Fruit fly (Drosophila melanogaster) whole organism, embryonic: ENCODE data around the gene kat-60L1.

Source experiments
- C15 ChIP-seq: fragments of 200-800 bp; sonication (Bioruptor generic); IDR thresholded peaks from 3 replicates; pipeline ENCODE4 v1.3.6; 2022; ENCODE audit warnings: missing biosample characterization, missing genetic modification characterization
- CG11723 ChIP-seq: fragments of 200-800 bp; sonication (Bioruptor generic); optimal IDR thresholded peaks from 2 replicates; lab custom pipeline; 2017; ENCODE audit warnings: missing biosample characterization, mild to moderate bottlenecking, missing genetic modification characterization
- CG12219 ChIP-seq: fragments of 200-800 bp; sonication (Bioruptor generic); optimal IDR thresholded peaks from 3 replicates; lab custom pipeline; 2018; ENCODE audit warnings: missing biosample characterization, mild to moderate bottlenecking, missing genetic modification characterization
- CG13624 ChIP-seq: fragments of 200-800 bp; sonication (Bioruptor generic); optimal IDR thresholded peaks from 2 replicates; lab custom pipeline; 2016; ENCODE audit warnings: missing biosample characterization, missing genetic modification characterization
- CG14710 ChIP-seq: fragments of 200-800 bp; sonication (Bioruptor generic); optimal IDR thresholded peaks from 3 replicates; lab custom pipeline; 2019; ENCODE audit warnings: missing biosample characterization, mild to moderate bottlenecking, missing genetic modification characterization, moderate library complexity
- CG14860 ChIP-seq: fragments of 200-800 bp; sonication (Bioruptor generic); IDR thresholded peaks from 3 replicates; pipeline ENCODE4 v1.3.6; 2022; ENCODE audit warnings: missing biosample characterization, missing genetic modification characterization; ENCODE audit not compliant: partially characterized antibody
- CG14965 ChIP-seq: fragments of 200-800 bp; sonication (Bioruptor generic); optimal IDR thresholded peaks from 2 replicates; lab custom pipeline; 2016; ENCODE audit warnings: missing biosample characterization, missing genetic modification characterization, borderline replicate concordance
- CG15514 ChIP-seq: fragments of 200-800 bp; sonication (Bioruptor generic); optimal IDR thresholded peaks from 3 replicates; lab custom pipeline; 2017; ENCODE audit warnings: missing biosample characterization, missing genetic modification characterization, mild to moderate bottlenecking, moderate library complexity, missing genetic modification reagents
- CG18476 ChIP-seq: fragments of 200-800 bp; sonication (Bioruptor generic); optimal IDR thresholded peaks from 2 replicates; lab custom pipeline; 2016; ENCODE audit warnings: missing biosample characterization, mild to moderate bottlenecking, missing genetic modification characterization
- CG18764 ChIP-seq: fragments of 200-800 bp; sonication (Bioruptor generic); optimal IDR thresholded peaks from 3 replicates; lab custom pipeline; 2016; ENCODE audit warnings: missing biosample characterization, missing genetic modification characterization
- CG2120 ChIP-seq: fragments of 200-800 bp; sonication (Bioruptor generic); optimal IDR thresholded peaks from 3 replicates; lab custom pipeline; 2016; ENCODE audit warnings: missing biosample characterization, missing genetic modification characterization
- CG31365 ChIP-seq: fragments of 200-800 bp; sonication (Bioruptor generic); optimal IDR thresholded peaks from 2 replicates; lab custom pipeline; 2018; ENCODE audit warnings: missing biosample characterization, mild to moderate bottlenecking, missing genetic modification characterization
- CG43689 ChIP-seq: fragments of 200-800 bp; sonication (Bioruptor generic); IDR thresholded peaks from 2 replicates; pipeline ENCODE4 v1.3.6; 2022; ENCODE audit warnings: missing biosample characterization, missing genetic modification characterization
- CG4707 ChIP-seq: fragments of 200-800 bp; sonication (Bioruptor generic); optimal IDR thresholded peaks from 2 replicates; lab custom pipeline; 2018; ENCODE audit warnings: missing biosample characterization, mild to moderate bottlenecking, missing genetic modification characterization, moderate library complexity
- CG7271 ChIP-seq: fragments of 200-800 bp; sonication (Bioruptor generic); optimal IDR thresholded peaks from 2 replicates; lab custom pipeline; 2018; ENCODE audit warnings: missing biosample characterization, mild to moderate bottlenecking, missing genetic modification characterization, moderate library complexity
- CG7357 ChIP-seq: fragments of 200-800 bp; sonication (Bioruptor generic); IDR thresholded peaks from 3 replicates; pipeline ENCODE4 v1.3.6; 2022; ENCODE audit warnings: missing biosample characterization, missing genetic modification characterization
- CG8478 ChIP-seq: fragments of >200 bp; optimal IDR thresholded peaks from 2 replicates; lab custom pipeline; 2018
- E2f2 ChIP-seq: fragments of 200-800 bp; sonication (Bioruptor generic); IDR thresholded peaks from 2 replicates; pipeline ENCODE4 v1.3.6; 2022; ENCODE audit warnings: missing biosample characterization, missing genetic modification characterization
- Eip74EF ChIP-seq, 2 experiments: fragments of 200-800 bp in 1 of 2; fragments of >200 bp in 1 of 2; sonication (Bioruptor generic) in 1 of 2; optimal IDR thresholded peaks; 2 replicates each; lab custom pipeline; 2017 to 2019; ENCODE audit warnings: missing biosample characterization in 2 of 2, missing genetic modification characterization in 2 of 2, mild to moderate bottlenecking in 1 of 2, moderate library complexity in 1 of 2
- Hmr ChIP-seq: fragments of 200-800 bp; sonication (Bioruptor generic); optimal IDR thresholded peaks from 3 replicates; lab custom pipeline; 2017; ENCODE audit warnings: mild to moderate bottlenecking, missing biosample characterization, missing genetic modification reagents, missing genetic modification characterization
- Poxn ChIP-seq: fragments of 200-800 bp; sonication (Bioruptor generic); IDR thresholded peaks from 2 replicates; pipeline ENCODE4 v1.3.6; 2022; ENCODE audit warnings: missing biosample characterization, missing genetic modification characterization
- Rfx ChIP-seq: fragments of 200-800 bp; sonication (Bioruptor generic); IDR thresholded peaks from 2 replicates; pipeline ENCODE4 v1.3.6; 2022; ENCODE audit warnings: missing biosample characterization, missing genetic modification characterization
- Taf1 ChIP-seq: fragments of 200-800 bp; sonication (Bioruptor generic); IDR thresholded peaks from 2 replicates; pipeline ENCODE4 v1.3.6; 2022; ENCODE audit warnings: missing biosample characterization, missing genetic modification characterization
- Vsx1 ChIP-seq: fragments of 200-800 bp; sonication (Bioruptor generic); optimal IDR thresholded peaks from 2 replicates; lab custom pipeline; 2017; ENCODE audit warnings: missing biosample characterization, mild to moderate bottlenecking, missing genetic modification characterization, missing genetic modification reagents
- Xbp1 ChIP-seq: fragments of 200-800 bp; sonication (Bioruptor generic); optimal IDR thresholded peaks from 3 replicates; lab custom pipeline; 2016; ENCODE audit warnings: missing biosample characterization, mild to moderate bottlenecking, missing genetic modification characterization
- ap ChIP-seq: fragments of 200-800 bp; sonication (Bioruptor generic); IDR thresholded peaks from 2 replicates; pipeline ENCODE4 v1.3.6; 2022; ENCODE audit warnings: missing biosample characterization, missing genetic modification characterization
- bigmax ChIP-seq: fragments of 200-800 bp; sonication (Bioruptor generic); optimal IDR thresholded peaks from 2 replicates; lab custom pipeline; 2018; ENCODE audit warnings: missing biosample characterization, mild to moderate bottlenecking, missing genetic modification characterization
- caup ChIP-seq: fragments of 200-800 bp; sonication (Bioruptor generic); optimal IDR thresholded peaks from 3 replicates; lab custom pipeline; 2017; ENCODE audit warnings: missing biosample characterization, mild to moderate bottlenecking, missing genetic modification characterization, moderate library complexity; ENCODE audit not compliant: severe bottlenecking
- chinmo ChIP-seq: fragments of 200-800 bp; sonication (Bioruptor generic); IDR thresholded peaks from 4 replicates; pipeline ENCODE4 v1.3.6; 2022; ENCODE audit warnings: missing biosample characterization, missing genetic modification characterization; ENCODE audit not compliant: partially characterized antibody
- crp ChIP-seq, 2 experiments: fragments of 200-800 bp; sonication (Bioruptor generic); optimal IDR thresholded peaks; 2 replicates in 1 of 2; 3 replicates in 1 of 2; lab custom pipeline; 2017; ENCODE audit warnings: missing biosample characterization in 2 of 2, missing genetic modification characterization in 2 of 2, mild to moderate bottlenecking in 1 of 2, moderate library complexity in 1 of 2
- dati ChIP-seq: fragments of 200-800 bp; sonication (Bioruptor generic); IDR thresholded peaks from 2 replicates; pipeline ENCODE4 v1.3.6; 2022; ENCODE audit warnings: missing biosample characterization, missing genetic modification characterization
- dimm ChIP-seq: fragments of 200-800 bp; sonication (Bioruptor generic); IDR thresholded peaks from 2 replicates; pipeline ENCODE4 v1.3.6; 2022; ENCODE audit warnings: missing biosample characterization, missing genetic modification characterization
- ems ChIP-seq: fragments of 200-800 bp; sonication (Bioruptor generic); optimal IDR thresholded peaks from 3 replicates; lab custom pipeline; 2016; ENCODE audit warnings: missing biosample characterization, missing genetic modification characterization
- esg ChIP-seq: fragments of 200-800 bp; sonication (Bioruptor generic); conservative IDR thresholded peaks from 2 replicates; pipeline ENCODE4 v1.3.6; 2022; ENCODE audit warnings: missing biosample characterization, missing genetic modification characterization
- fd64A ChIP-seq: fragments of 200-800 bp; sonication (Bioruptor generic); optimal IDR thresholded peaks from 3 replicates; lab custom pipeline; 2018; ENCODE audit warnings: missing biosample characterization, mild to moderate bottlenecking, missing genetic modification characterization
- gcm2 ChIP-seq: fragments of 200-800 bp; sonication (Bioruptor generic); optimal IDR thresholded peaks from 2 replicates; lab custom pipeline; 2016; ENCODE audit warnings: missing biosample characterization, missing genetic modification characterization
- gt ChIP-seq: fragments of 200-800 bp; sonication (Bioruptor generic); IDR thresholded peaks from 2 replicates; pipeline ENCODE4 v1.3.6; 2022; ENCODE audit warnings: missing biosample characterization, missing genetic modification characterization
- knrl ChIP-seq: fragments of 200-800 bp; sonication (Bioruptor generic); IDR thresholded peaks from 3 replicates; pipeline ENCODE4 v1.3.6; 2022; ENCODE audit warnings: missing biosample characterization, missing genetic modification characterization; ENCODE audit not compliant: partially characterized antibody
- pb ChIP-seq: fragments of 200-800 bp; sonication (Bioruptor generic); optimal IDR thresholded peaks from 3 replicates; lab custom pipeline; 2016; ENCODE audit warnings: missing biosample characterization, missing genetic modification characterization
- pfk ChIP-seq: fragments of 200-800 bp; sonication (Bioruptor generic); optimal IDR thresholded peaks from 2 replicates; lab custom pipeline; 2018; ENCODE audit warnings: missing biosample characterization, mild to moderate bottlenecking, missing genetic modification characterization, moderate library complexity
- pzg ChIP-seq: fragments of 200-800 bp; sonication (Bioruptor generic); optimal IDR thresholded peaks from 3 replicates; lab custom pipeline; 2018; ENCODE audit warnings: missing biosample characterization, mild to moderate bottlenecking, missing genetic modification characterization, moderate library complexity
- sd ChIP-seq: fragments of 200-800 bp; sonication (Bioruptor generic); optimal IDR thresholded peaks from 3 replicates; lab custom pipeline; 2018; ENCODE audit warnings: missing biosample characterization, mild to moderate bottlenecking, missing genetic modification characterization, moderate library complexity
- sim ChIP-seq: fragments of 200-800 bp; sonication (Bioruptor generic); IDR thresholded peaks from 2 replicates; pipeline ENCODE4 v1.3.6; 2022; ENCODE audit warnings: missing biosample characterization, missing genetic modification characterization
- ssp ChIP-seq: fragments of 200-800 bp; sonication (Bioruptor generic); IDR thresholded peaks from 2 replicates; pipeline ENCODE4 v1.3.6; 2022; ENCODE audit warnings: missing biosample characterization, missing genetic modification characterization
- trh ChIP-seq: fragments of 200-800 bp; sonication (Bioruptor generic); optimal IDR thresholded peaks from 2 replicates; lab custom pipeline; 2016; ENCODE audit warnings: missing biosample characterization, missing genetic modification characterization
- twi ChIP-seq: fragments of 200-800 bp; optimal IDR thresholded peaks from 2 replicates; lab custom pipeline; 2019; ENCODE audit warnings: missing biosample characterization, mild to moderate bottlenecking, missing genetic modification characterization, moderate library complexity
- vnd ChIP-seq: fragments of 200-800 bp; sonication (Bioruptor generic); IDR thresholded peaks from 3 replicates; pipeline ENCODE4 v1.3.6; 2022; ENCODE audit warnings: missing biosample characterization, missing genetic modification characterization; ENCODE audit not compliant: partially characterized antibody
- wdn ChIP-seq: fragments of 200-800 bp; sonication (Bioruptor generic); IDR thresholded peaks from 2 replicates; pipeline ENCODE4 v1.3.6; 2022; ENCODE audit warnings: missing biosample characterization, missing genetic modification characterization

kat-60L1 gene

dm6 chr3R:5742278-5743196 lies 39.0 kb upstream of the kat-60L1 start, which contains the start of the genes Sym and Madm (continued):
- TF ChIP-seq CG8478 (lab: Kevin White, UChicago) (peak; percentile 64), pfk (GFP tag; lab: Kevin White, UChicago) (no peak), ems (GFP tag; lab: Kevin White, UChicago) (no peak), caup (GFP tag; lab: Kevin White, UChicago) (no peak), twi (tag; lab: Kevin White, UChicago) (peak; percentile 41), wdn (no peak), CG4707 (GFP tag; lab: Kevin White, UChicago) (no peak), CG7357 (no peak), trh (GFP tag; lab: Kevin White, UChicago) (no peak), dimm (GFP tag; lab: Robert Waterston, UW) (no peak), Xbp1 (peak; percentile 62), Vsx1 (GFP tag; lab: Kevin White, UChicago) (no peak), ap (GFP tag; lab: Robert Waterston, UW) (no peak), bigmax (GFP tag; lab: Kevin White, UChicago) (no peak), CG18764 (peak; percentile 21), ssp (peak; percentile 60; the same call in 1 of the 2 replicates), pzg (GFP tag; lab: Kevin White, UChicago) (peak; percentile 66), pb (GFP tag; lab: Kevin White, UChicago) (no peak), C15 (no peak), dati (GFP tag; lab: Robert Waterston, UW) (no peak), CG13624 (GFP tag; lab: Kevin White, UChicago) (peak; percentile 66), CG14965 (no peak), crp (GFP tag; optimal IDR thresholded peaks at IDR 0.05; lab: Kevin White, UChicago) (peak in 1 of 2 experiments; percentile 50), CG14710 (tag; lab: Kevin White, UChicago) (peak; percentile 68), Rfx (GFP tag; lab: Robert Waterston, UW) (peak; percentile 48; the same call in 1 of the 2 replicates), sim (GFP tag; lab: Robert Waterston, UW) (no peak), CG43689 (no peak), fd64A (GFP tag; lab: Kevin White, UChicago) (no peak), Hmr (GFP tag; lab: Kevin White, UChicago) (no peak), CG31365 (no peak), gt (GFP tag; lab: Robert Waterston, UW) (no peak), Taf1 (GFP tag; lab: Robert Waterston, UW) (no peak), gcm2 (no peak), chinmo (GFP tag; lab: Robert Waterston, UW) (peak; percentile 72; the same call in 1 of the 4 replicates), CG14860 (GFP tag; lab: Robert Waterston, UW) (peak; percentile 90; the same call in 2 of the 3 replicates), CG15514 (GFP tag; lab: Kevin White, UChicago) (peak; percentile 80), knrl (GFP tag; lab: Robert Waterston, UW) (peak; percentile 91), CG11723 (no peak), esg (GFP tag; lab: Robert Waterston, UW) (peak; percentile 20; the same call in 1 of the 2 replicates), CG7271 (tag; lab: Kevin White, UChicago) (peak; percentile 49), Eip74EF (GFP tag; optimal IDR thresholded peaks at IDR 0.05; lab: Kevin White, UChicago) (no peak), Poxn (GFP tag; lab: Robert Waterston, UW) (no peak), E2f2 (GFP tag; lab: Robert Waterston, UW) (peak; percentile 44; the same call in 1 of the 2 replicates), vnd (GFP tag; lab: Robert Waterston, UW) (peak; percentile 84), CG12219 (GFP tag; lab: Kevin White, UChicago) (no peak), CG18476 (GFP tag; lab: Kevin White, UChicago) (no peak), CG2120 (GFP tag; lab: Kevin White, UChicago) (peak; percentile 77), sd (tag; lab: Kevin White, UChicago) (peak; percentile 73)
